Fruit fly (Drosophila melanogaster): ENCODE measurements around the gene CG6576.

The CG6576 gene

dm6 chr3L:8763037-8763454, 7.3 kb downstream of the CG6576 start:
- TF ChIP-seq ci (GFP tag; IDR thresholded peaks at IDR 0.05): peak; percentile 66; the same call in 2 of the 3 replicates
- peak; percentile 39; the same call in 1 of the 2 replicates for TF ChIP-seq Awh (GFP tag; IDR thresholded peaks at IDR 0.05)
- TF ChIP-seq CG12236 (GFP tag; optimal IDR thresholded peaks at IDR 0.05): no peak
- no peak for TF ChIP-seq Doc3 (GFP tag; IDR thresholded peaks at IDR 0.05; ENCODE audit: partially characterized antibody)
- no peak for TF ChIP-seq zen (tag; optimal IDR thresholded peaks at IDR 0.05)
- no peak for TF ChIP-seq en (GFP tag; optimal IDR thresholded peaks at IDR 0.05)
- TF ChIP-seq Kr (GFP tag; optimal IDR thresholded peaks at IDR 0.05): no peak
- TF ChIP-seq CG30403 (GFP tag; optimal IDR thresholded peaks at IDR 0.05): peak; percentile 45
- peak; percentile 76 for TF ChIP-seq row (GFP tag; IDR thresholded peaks at IDR 0.05)
- TF ChIP-seq CG2116 (GFP tag; optimal IDR thresholded peaks at IDR 0.05): no peak
- peak; percentile 64 for TF ChIP-seq CG9932 (GFP tag; IDR thresholded peaks at IDR 0.05)
- TF ChIP-seq tll (GFP tag; optimal IDR thresholded peaks at IDR 0.05): no peak
- TF ChIP-seq chif (GFP tag; optimal IDR thresholded peaks at IDR 0.05): peak; percentile 10 to 55
- 0 out of 4 replicates have a peak, but pooled peaks have one; percentile 46 for TF ChIP-seq Dll (GFP tag; IDR thresholded peaks at IDR 0.05; ENCODE audit: partially characterized antibody)
- no peak for TF ChIP-seq Deaf1 (tag; optimal IDR thresholded peaks at IDR 0.05)
- peak; percentile 48 for TF ChIP-seq CG12391 (tag; optimal IDR thresholded peaks at IDR 0.05)
- TF ChIP-seq MBD-R2 (GFP tag; IDR thresholded peaks at IDR 0.05): peak; percentile 20; the same call in 1 of the 2 replicates
- no peak for TF ChIP-seq CG16779 (GFP tag; IDR thresholded peaks at IDR 0.05)
- no peak for TF ChIP-seq Lhr (GFP tag; optimal IDR thresholded peaks at IDR 0.05)
- peak in 1 of 2 experiments; percentile 84 for TF ChIP-seq Pdp1 (GFP tag; optimal IDR thresholded peaks at IDR 0.05)
- TF ChIP-seq Xbp1 (GFP tag; optimal IDR thresholded peaks at IDR 0.05): peak; percentile 52
- TF ChIP-seq CG42726 (GFP tag; IDR thresholded peaks at IDR 0.05; ENCODE audit: partially characterized antibody): no peak
- TF ChIP-seq Fer2 (tag; optimal IDR thresholded peaks at IDR 0.05): no peak
- TF ChIP-seq CG11696 (GFP tag; IDR thresholded peaks at IDR 0.05): no peak
- TF ChIP-seq Mes4 (GFP tag; optimal IDR thresholded peaks at IDR 0.05): peak; percentile 6
- no peak for TF ChIP-seq Dek (tag; optimal IDR thresholded peaks at IDR 0.05)
- TF ChIP-seq CG13775 (GFP tag; optimal IDR thresholded peaks at IDR 0.05): no peak
- TF ChIP-seq sob (GFP tag; IDR thresholded peaks at IDR 0.05): peak; percentile 46; the same call in 1 of the 2 replicates
- TF ChIP-seq dmrt11E (tag; optimal IDR thresholded peaks at IDR 0.05): no peak
- peak; percentile 72; the same call in 2 of the 3 replicates for TF ChIP-seq Mrtf (GFP tag; IDR thresholded peaks at IDR 0.05)
- no peak for TF ChIP-seq Doc2 (GFP tag; IDR thresholded peaks at IDR 0.05)
- TF ChIP-seq CG34224 (GFP tag; IDR thresholded peaks at IDR 0.05; ENCODE audit: partially characterized antibody): peak; percentile 65
- no peak for TF ChIP-seq eve (GFP tag; optimal IDR thresholded peaks at IDR 0.05)
- no peak for TF ChIP-seq sima (GFP tag; optimal IDR thresholded peaks at IDR 0.05)
- TF ChIP-seq cwo (GFP tag; optimal IDR thresholded peaks at IDR 0.05): peak; percentile 16
- TF ChIP-seq pan (optimal IDR thresholded peaks at IDR 0.05): no peak
- TF ChIP-seq pan (GFP tag; optimal IDR thresholded peaks at IDR 0.05 in 1 of 2, IDR thresholded peaks at IDR 0.05 in 1 of 2): peak in 1 of 2 experiments; percentile 80
- no peak for TF ChIP-seq CG31365 (tag; optimal IDR thresholded peaks at IDR 0.05)
- TF ChIP-seq CG8359 (GFP tag; optimal IDR thresholded peaks at IDR 0.05; ENCODE audit: borderline replicate concordance): no peak
- no peak for TF ChIP-seq ems (GFP tag; optimal IDR thresholded peaks at IDR 0.05)
- TF ChIP-seq CG3281 (GFP tag; optimal IDR thresholded peaks at IDR 0.05): no peak
- no peak for TF ChIP-seq CG4282 (GFP tag; optimal IDR thresholded peaks at IDR 0.05)
- TF ChIP-seq al (GFP tag; IDR thresholded peaks at IDR 0.05): no peak
- TF ChIP-seq Nf-YB (GFP tag; optimal IDR thresholded peaks at IDR 0.05): no peak
- no peak for TF ChIP-seq ham (GFP tag; IDR thresholded peaks at IDR 0.05)
- peak; percentile 42 for TF ChIP-seq ATbp (GFP tag; optimal IDR thresholded peaks at IDR 0.05)
- no peak for TF ChIP-seq BEAF-32 (GFP tag; optimal IDR thresholded peaks at IDR 0.05)
- TF ChIP-seq wek (GFP tag; optimal IDR thresholded peaks at IDR 0.05): no peak
- no peak for TF ChIP-seq CG8924 (tag; optimal IDR thresholded peaks at IDR 0.05)
- peak; percentile 21; the same call in 1 of the 2 replicates for TF ChIP-seq CG4730 (GFP tag; IDR thresholded peaks at IDR 0.05)
